Fruit fly (Drosophila melanogaster) whole organism, prepupa: Measurements from ENCODE around the gene Cyp4c3.

Experiments
- CG10631 ChIP-seq: fragments of 200-800 bp; sonication (Bioruptor generic); optimal IDR thresholded peaks from 2 replicates; lab custom pipeline; 2016; ENCODE audit warnings: missing biosample characterization, missing genetic modification characterization
- CG11762 ChIP-seq: fragments of 200-800 bp; sonication (Bioruptor generic); optimal IDR thresholded peaks from 3 replicates; lab custom pipeline; 2016; ENCODE audit warnings: missing biosample characterization, missing genetic modification characterization; ENCODE audit not compliant: insufficient read depth
- CG1621 ChIP-seq: fragments of 200-800 bp; sonication (Bioruptor generic); optimal IDR thresholded peaks from 3 replicates; lab custom pipeline; 2018; ENCODE audit warnings: missing biosample characterization, mild to moderate bottlenecking, missing genetic modification characterization
- CG16779 ChIP-seq: fragments of 200-800 bp; sonication (Bioruptor generic); optimal IDR thresholded peaks from 3 replicates; lab custom pipeline; 2017; ENCODE audit warnings: missing biosample characterization, mild to moderate bottlenecking, missing genetic modification characterization
- CG3032 ChIP-seq: fragments of 200-800 bp; optimal IDR thresholded peaks from 2 replicates; lab custom pipeline; 2019; ENCODE audit warnings: missing biosample characterization, mild to moderate bottlenecking, missing genetic modification characterization, moderate library complexity
- CG31627 ChIP-seq: fragments of 200-800 bp; sonication (Bioruptor generic); optimal IDR thresholded peaks from 3 replicates; lab custom pipeline; 2016; ENCODE audit warnings: missing biosample characterization, missing genetic modification characterization
- CG3919 ChIP-seq: fragments of 200-800 bp; sonication (Bioruptor generic); optimal IDR thresholded peaks from 3 replicates; lab custom pipeline; 2016; ENCODE audit warnings: missing biosample characterization, missing genetic modification characterization
- CG6163 ChIP-seq: fragments of 200-800 bp; sonication (Bioruptor generic); IDR thresholded peaks from 3 replicates; pipeline ENCODE4 v1.3.6; 2022; ENCODE audit warnings: missing biosample characterization, missing genetic modification characterization
- CG6792 ChIP-seq: fragments of 200-800 bp; sonication (Bioruptor generic); optimal IDR thresholded peaks from 3 replicates; lab custom pipeline; 2016; ENCODE audit warnings: missing biosample characterization, missing genetic modification characterization
- CG8119 ChIP-seq: fragments of 200-800 bp; sonication (Bioruptor generic); IDR thresholded peaks from 3 replicates; pipeline ENCODE4 v1.3.6; 2022; ENCODE audit warnings: missing biosample characterization, missing genetic modification characterization
- CG8632 ChIP-seq: fragments of 200-800 bp; sonication (Bioruptor generic); optimal IDR thresholded peaks from 3 replicates; lab custom pipeline; 2016; ENCODE audit warnings: missing biosample characterization, missing genetic modification characterization
- CG9139 ChIP-seq: fragments of 200-800 bp; sonication (Bioruptor generic); optimal IDR thresholded peaks from 3 replicates; lab custom pipeline; 2017; ENCODE audit warnings: missing biosample characterization, mild to moderate bottlenecking, missing genetic modification characterization
- Ets21C ChIP-seq: fragments of 200-800 bp; sonication (Bioruptor generic); optimal IDR thresholded peaks from 3 replicates; lab custom pipeline; 2016; ENCODE audit warnings: missing biosample characterization, missing genetic modification characterization
- Gug ChIP-seq: fragments of 200-800 bp; sonication (Bioruptor generic); IDR thresholded peaks from 2 replicates; pipeline ENCODE4 v1.3.6; 2022; ENCODE audit warnings: missing biosample characterization, missing genetic modification characterization
- Hr4 ChIP-seq: fragments of 200-800 bp; sonication (Bioruptor generic); optimal IDR thresholded peaks from 3 replicates; lab custom pipeline; 2016; ENCODE audit warnings: missing biosample characterization, missing genetic modification characterization
- Met ChIP-seq: fragments of 200-800 bp; sonication (Bioruptor generic); optimal IDR thresholded peaks from 3 replicates; lab custom pipeline; 2016; ENCODE audit warnings: missing biosample characterization, missing genetic modification characterization
- Sox102F ChIP-seq: fragments of 200-800 bp; sonication (Bioruptor generic); optimal IDR thresholded peaks from 2 replicates; lab custom pipeline; 2016; ENCODE audit warnings: missing biosample characterization, mild to moderate bottlenecking, missing genetic modification characterization
- Sox14 ChIP-seq: fragments of 200-800 bp; sonication (Bioruptor generic); optimal IDR thresholded peaks from 3 replicates; lab custom pipeline; 2016; ENCODE audit warnings: missing biosample characterization, missing genetic modification characterization
- Sox15 ChIP-seq: fragments of 200-800 bp; sonication (Bioruptor generic); optimal IDR thresholded peaks from 3 replicates; lab custom pipeline; 2016; ENCODE audit warnings: missing biosample characterization, missing genetic modification characterization
- achi ChIP-seq: fragments of 200-800 bp; sonication (Bioruptor generic); optimal IDR thresholded peaks from 3 replicates; lab custom pipeline; 2016; ENCODE audit warnings: missing biosample characterization, missing genetic modification characterization
- dsx ChIP-seq: fragments of 200-800 bp; optimal IDR thresholded peaks from 3 replicates; lab custom pipeline; 2019; ENCODE audit warnings: missing biosample characterization, mild to moderate bottlenecking, missing genetic modification characterization, moderate library complexity; ENCODE audit not compliant: poor library complexity, severe bottlenecking
- eg ChIP-seq: fragments of 200-800 bp; sonication (Bioruptor generic); IDR thresholded peaks from 3 replicates; pipeline ENCODE4 v1.3.6; 2022; ENCODE audit warnings: missing biosample characterization, missing genetic modification characterization
- esn ChIP-seq: fragments of 200-800 bp; sonication (Bioruptor generic); optimal IDR thresholded peaks from 2 replicates; lab custom pipeline; 2016; ENCODE audit warnings: missing biosample characterization, mild to moderate bottlenecking, missing genetic modification characterization, moderate library complexity
- fd59A ChIP-seq: fragments of 200-800 bp; sonication (Bioruptor generic); optimal IDR thresholded peaks from 2 replicates; lab custom pipeline; 2017; ENCODE audit warnings: missing biosample characterization, mild to moderate bottlenecking, missing genetic modification characterization, missing genetic modification reagents
- fd85E ChIP-seq: fragments of 200-800 bp; sonication (Bioruptor generic); optimal IDR thresholded peaks from 3 replicates; lab custom pipeline; 2016; ENCODE audit warnings: missing biosample characterization, missing genetic modification characterization
- fkh ChIP-seq: fragments of 200-800 bp; sonication (Bioruptor generic); optimal IDR thresholded peaks from 3 replicates; lab custom pipeline; 2017; ENCODE audit warnings: missing biosample characterization, mild to moderate bottlenecking, missing genetic modification characterization, moderate library complexity
- lz ChIP-seq: fragments of 200-800 bp; sonication (Bioruptor generic); optimal IDR thresholded peaks from 3 replicates; lab custom pipeline; 2016; ENCODE audit warnings: missing biosample characterization, missing genetic modification characterization
- salr ChIP-seq, 2 experiments: fragments of 200-800 bp; sonication (Bioruptor generic); optimal IDR thresholded peaks; 3 replicates each; lab custom pipeline; 2016 to 2018; ENCODE audit warnings: missing biosample characterization in 2 of 2, missing genetic modification characterization in 2 of 2, mild to moderate bottlenecking in 1 of 2
- ss ChIP-seq, 2 experiments: fragments of 200-800 bp; sonication (Bioruptor generic); optimal IDR thresholded peaks; 2 replicates in 1 of 2; 3 replicates in 1 of 2; lab custom pipeline; 2017 to 2018; ENCODE audit warnings: mild to moderate bottlenecking in 2 of 2, missing biosample characterization in 2 of 2, missing genetic modification characterization in 2 of 2, moderate library complexity in 1 of 2
- svp ChIP-seq: fragments of 200-800 bp; sonication (Bioruptor generic); peaks from one replicate; lab custom pipeline; 2016; ENCODE audit warnings: missing biosample characterization, missing genetic modification characterization
- topi ChIP-seq: fragments of 200-800 bp; sonication (Bioruptor generic); optimal IDR thresholded peaks from 3 replicates; lab custom pipeline; 2016; ENCODE audit warnings: missing biosample characterization, missing genetic modification characterization
- vri ChIP-seq: fragments of 200-800 bp; sonication (Bioruptor generic); optimal IDR thresholded peaks from 3 replicates; lab custom pipeline; 2016; ENCODE audit warnings: missing biosample characterization, mild to moderate bottlenecking, missing genetic modification characterization

The Cyp4c3 gene

dm6 chr3R:30890045-30890444 lies 3.8 kb upstream of the Cyp4c3 start (continued):
- TF ChIP-seq CG9139 (GFP tag; lab: Kevin White, UChicago) (no peak), fd85E (GFP tag; lab: Kevin White, UChicago) (no peak), topi (GFP tag; lab: Kevin White, UChicago) (peak; percentile 38), CG1621 (tag; lab: Kevin White, UChicago) (no peak), Sox102F (peak; percentile 14), Sox15 (GFP tag; lab: Kevin White, UChicago) (peak; percentile 11), dsx (no peak), vri (GFP tag; lab: Kevin White, UChicago) (no peak), CG16779 (no peak), salr (GFP tag; optimal IDR thresholded peaks at IDR 0.05; lab: Kevin White, UChicago) (no peak), CG8632 (no peak)
- TF ChIP-seq, all 60 proteins: peak for 23

dm6 chr3R:30902061-30902460 lies 8.2 kb downstream of the Cyp4c3 start, which contains the start of gene CG33483:
TSS of gene CG33483 (minus strand) at chr3R:30902161.
- TF ChIP-seq CG16779 (no peak), Ets21C (GFP tag; lab: Kevin White, UChicago) (no peak), achi (GFP tag; lab: Kevin White, UChicago) (no peak), CG6792 (GFP tag; lab: Kevin White, UChicago) (no peak), lz (GFP tag; lab: Kevin White, UChicago) (no peak), Hr4 (no peak), Gug (GFP tag; lab: Robert Waterston, UW) (no peak), Sox14 (GFP tag; lab: Kevin White, UChicago) (no peak), salr (GFP tag; optimal IDR thresholded peaks at IDR 0.05; lab: Kevin White, UChicago) (no peak), fd85E (GFP tag; lab: Kevin White, UChicago) (no peak), CG8119 (GFP tag; lab: Robert Waterston, UW) (no peak), CG11762 (GFP tag; lab: Kevin White, UChicago) (no peak), CG10631 (GFP tag; lab: Kevin White, UChicago) (no peak), CG3032 (tag; lab: Kevin White, UChicago) (no peak)

- TF ChIP-seq svp (peak; percentile 27), CG31627 (GFP tag; lab: Kevin White, UChicago) (no peak)
- TF ChIP-seq, all 60 proteins: peak for 1
Measured at dm6 chr3R:30903994-30904393, 10.2 kb downstream of the Cyp4c3 start.

dm6 chr3R:30909032-30909431 lies 15.2 kb downstream of the Cyp4c3 start:
- TF ChIP-seq ss (GFP tag; optimal IDR thresholded peaks at IDR 0.05; lab: Kevin White, UChicago): no peak
- no peak for TF ChIP-seq Sox102F
- no peak for TF ChIP-seq vri (GFP tag; lab: Kevin White, UChicago)

- TF ChIP-seq eg (GFP tag; lab: Robert Waterston, UW): no peak
- TF ChIP-seq, all 60 proteins: peak for 0
Measured at dm6 chr3R:30909840-30910239, 16.0 kb downstream of the Cyp4c3 start.

dm6 chr3R:30912402-30912801 lies 18.6 kb downstream of the Cyp4c3 start, which contains the start of gene Ptx1:
TSS of gene Ptx1 (plus strand) at chr3R:30912754.
- peak; percentile 58 for TF ChIP-seq CG1621 (tag; lab: Kevin White, UChicago)
- peak; percentile 21 for TF ChIP-seq CG3919 (GFP tag; lab: Kevin White, UChicago)
- TF ChIP-seq esn (GFP tag; lab: Kevin White, UChicago): no peak
- peak; percentile 95 for TF ChIP-seq fkh (GFP tag; lab: Kevin White, UChicago)
- peak; percentile 57 for TF ChIP-seq svp
- TF ChIP-seq Met: no peak
- TF ChIP-seq fd59A: no peak
- TF ChIP-seq CG6163 (GFP tag; lab: Robert Waterston, UW): peak; percentile 57
- TF ChIP-seq Sox14 (GFP tag; lab: Kevin White, UChicago): peak; percentile 31
- no peak for TF ChIP-seq salr (GFP tag; optimal IDR thresholded peaks at IDR 0.05; lab: Kevin White, UChicago)
